Fruit fly (Drosophila melanogaster) whole organism, embryonic: ENCODE measurements around the gene siz.
A peak's percentile ranks its signal among the peaks of the same experiment; 100 is the strongest.

Source experiments
- Blimp-1 ChIP-seq: fragments of 200-800 bp; sonication (Bioruptor generic); optimal IDR thresholded peaks from 3 replicates; lab custom pipeline; 2018; ENCODE audit warnings: missing biosample characterization, missing genetic modification characterization, mild to moderate bottlenecking, moderate library complexity, missing genetic modification reagents
- CG4854 ChIP-seq: fragments of 200-800 bp; sonication (Bioruptor generic); optimal IDR thresholded peaks from 2 replicates; lab custom pipeline; 2016; ENCODE audit warnings: missing biosample characterization, missing genetic modification characterization, inconsistent platforms
- CG5953 ChIP-seq: fragments of 200-800 bp; sonication (Bioruptor generic); IDR thresholded peaks from 2 replicates; pipeline ENCODE4 v1.3.6; 2022; ENCODE audit warnings: missing biosample characterization, missing genetic modification characterization
- CTCF ChIP-seq: fragments of 200-800 bp; sonication (Bioruptor generic); optimal IDR thresholded peaks from 2 replicates; lab custom pipeline; 2017; ENCODE audit warnings: missing biosample characterization, mild to moderate bottlenecking, missing genetic modification characterization, moderate library complexity
- Elba2 ChIP-seq: fragments of 200-800 bp; sonication (Bioruptor generic); optimal IDR thresholded peaks from 3 replicates; lab custom pipeline; 2016; ENCODE audit warnings: missing biosample characterization, missing genetic modification characterization
- Gsc ChIP-seq: fragments of 200-800 bp; sonication (Bioruptor generic); IDR thresholded peaks from 2 replicates; pipeline ENCODE4 v1.3.6; 2022; ENCODE audit warnings: missing biosample characterization, missing genetic modification characterization
- Hmx ChIP-seq: fragments of 200-800 bp; sonication (Bioruptor generic); optimal IDR thresholded peaks from 2 replicates; lab custom pipeline; 2016; ENCODE audit warnings: missing biosample characterization, missing genetic modification characterization
- Hr3 ChIP-seq: fragments of 200-800 bp; sonication (Bioruptor generic); optimal IDR thresholded peaks from 3 replicates; lab custom pipeline; 2016; ENCODE audit warnings: missing biosample characterization, missing genetic modification characterization
- Lim3 ChIP-seq: fragments of 200-800 bp; sonication (Bioruptor generic); IDR thresholded peaks from 2 replicates; pipeline ENCODE4 v1.3.6; 2022; ENCODE audit warnings: missing biosample characterization, missing genetic modification characterization
- Sry-β ChIP-seq: fragments of 200-800 bp; sonication (Bioruptor generic); optimal IDR thresholded peaks from 2 replicates; lab custom pipeline; 2018; ENCODE audit warnings: missing biosample characterization, mild to moderate bottlenecking, missing genetic modification characterization, moderate library complexity
- Ssrp ChIP-seq: fragments of 200-800 bp; sonication (Bioruptor generic); optimal IDR thresholded peaks from 2 replicates; lab custom pipeline; 2018; ENCODE audit warnings: missing biosample characterization, mild to moderate bottlenecking, missing genetic modification characterization, moderate library complexity
- Stat92E ChIP-seq, 3 experiments: fragments of >200 bp in 2 of 3; fragments of 200-800 bp in 1 of 3; sonication (Bioruptor generic) in 1 of 3; optimal IDR thresholded peaks; 2 replicates each; lab custom pipeline; 2017 to 2019; ENCODE audit warnings: missing biosample characterization in 3 of 3, missing genetic modification characterization in 3 of 3, mild to moderate bottlenecking in 1 of 3, moderate library complexity in 1 of 3
- Usf ChIP-seq: fragments of 200-800 bp; sonication (Bioruptor generic); optimal IDR thresholded peaks from 2 replicates; lab custom pipeline; 2017; ENCODE audit warnings: missing genotype, missing biosample characterization, missing genetic modification characterization
- ac ChIP-seq: fragments of 200-800 bp; sonication (Bioruptor generic); optimal IDR thresholded peaks from 3 replicates; lab custom pipeline; 2017; ENCODE audit warnings: missing biosample characterization, mild to moderate bottlenecking, missing genetic modification characterization
- aop ChIP-seq: fragments of 200-800 bp; sonication (Bioruptor generic); IDR thresholded peaks from 2 replicates; pipeline ENCODE4 v1.3.6; 2022; ENCODE audit warnings: missing biosample characterization, missing genetic modification characterization
- bbx ChIP-seq: fragments of 200-800 bp; sonication (Bioruptor generic); IDR thresholded peaks from 2 replicates; pipeline ENCODE4 v1.3.6; 2022; ENCODE audit warnings: missing biosample characterization, missing genetic modification characterization; ENCODE audit not compliant: partially characterized antibody
- bsh ChIP-seq, 2 experiments: fragments of 200-800 bp; sonication (Bioruptor generic); optimal IDR thresholded peaks; 2 replicates each; lab custom pipeline; 2017 to 2018; ENCODE audit warnings: mild to moderate bottlenecking in 2 of 2, missing biosample characterization in 2 of 2, missing genetic modification characterization in 2 of 2, moderate library complexity in 1 of 2
- cg ChIP-seq: fragments of 200-800 bp; sonication (Bioruptor generic); optimal IDR thresholded peaks from 3 replicates; lab custom pipeline; 2019; ENCODE audit warnings: missing biosample characterization, mild to moderate bottlenecking, missing genetic modification characterization, moderate library complexity
- chm ChIP-seq: fragments of 200-800 bp; sonication (Bioruptor generic); IDR thresholded peaks from 2 replicates; pipeline ENCODE4 v1.3.6; 2022; ENCODE audit warnings: missing biosample characterization, missing genetic modification characterization
- ci ChIP-seq: fragments of 200-800 bp; sonication (Bioruptor generic); IDR thresholded peaks from 3 replicates; pipeline ENCODE4 v1.3.6; 2022; ENCODE audit warnings: missing biosample characterization, missing genetic modification characterization
- dmrt11E ChIP-seq: fragments of 200-800 bp; sonication (Bioruptor generic); optimal IDR thresholded peaks from 3 replicates; lab custom pipeline; 2018; ENCODE audit warnings: missing biosample characterization, mild to moderate bottlenecking, missing genetic modification characterization, moderate library complexity
- gcm ChIP-seq: fragments of 200-800 bp; sonication (Bioruptor generic); optimal IDR thresholded peaks from 2 replicates; lab custom pipeline; 2019; ENCODE audit warnings: missing biosample characterization, mild to moderate bottlenecking, missing genetic modification characterization, moderate library complexity
- kah ChIP-seq: fragments of 200-800 bp; sonication (Bioruptor generic); optimal IDR thresholded peaks from 2 replicates; lab custom pipeline; 2018; ENCODE audit warnings: missing biosample characterization, mild to moderate bottlenecking, missing genetic modification characterization
- nom ChIP-seq: fragments of 200-800 bp; sonication (Bioruptor generic); optimal IDR thresholded peaks from 2 replicates; lab custom pipeline; 2017; ENCODE audit warnings: missing biosample characterization, missing genetic modification characterization, mild to moderate bottlenecking, moderate library complexity, missing genetic modification reagents
- otp ChIP-seq: fragments of 200-800 bp; sonication (Bioruptor generic); IDR thresholded peaks from 3 replicates; pipeline ENCODE4, ENCODE4 v1.3.6; 2022; ENCODE audit warnings: missing biosample characterization, missing genetic modification characterization
- pan ChIP-seq, 4 experiments: fragments of >200 bp in 3 of 4; fragments of 200-800 bp in 1 of 4; sonication (Bioruptor generic) in 1 of 4; optimal IDR thresholded peaks in 3 of 4; IDR thresholded peaks in 1 of 4; 2 replicates each; pipeline versions ENCODE4 v1.3.6 to Lab custom; 2017 to 2022; ENCODE audit warnings: missing biosample characterization in 2 of 4, missing genetic modification characterization in 2 of 4, mixed read lengths in 1 of 4
- sqz ChIP-seq: fragments of 200-800 bp; sonication (Bioruptor generic); optimal IDR thresholded peaks from 3 replicates; lab custom pipeline; 2018; ENCODE audit warnings: missing biosample characterization, mild to moderate bottlenecking, missing genetic modification characterization
- sr ChIP-seq: fragments of 200-800 bp; sonication (Bioruptor generic); IDR thresholded peaks from 3 replicates; pipeline ENCODE4 v1.3.6; 2022; ENCODE audit warnings: missing biosample characterization, missing genetic modification characterization
- tap ChIP-seq: fragments of 200-800 bp; optimal IDR thresholded peaks from 3 replicates; lab custom pipeline; 2019; ENCODE audit warnings: missing biosample characterization, mild to moderate bottlenecking, missing genetic modification characterization, moderate library complexity
- usp ChIP-seq: fragments of >200 bp; optimal IDR thresholded peaks from 2 replicates; lab custom pipeline; 2017; ENCODE audit warnings: missing biosample characterization, missing genetic modification characterization
- vvl ChIP-seq: fragments of 200-800 bp; sonication (Bioruptor generic); IDR thresholded peaks from 2 replicates; pipeline ENCODE4 v1.3.6; 2022; ENCODE audit warnings: missing biosample characterization, missing genetic modification characterization

The siz gene

DNA sequence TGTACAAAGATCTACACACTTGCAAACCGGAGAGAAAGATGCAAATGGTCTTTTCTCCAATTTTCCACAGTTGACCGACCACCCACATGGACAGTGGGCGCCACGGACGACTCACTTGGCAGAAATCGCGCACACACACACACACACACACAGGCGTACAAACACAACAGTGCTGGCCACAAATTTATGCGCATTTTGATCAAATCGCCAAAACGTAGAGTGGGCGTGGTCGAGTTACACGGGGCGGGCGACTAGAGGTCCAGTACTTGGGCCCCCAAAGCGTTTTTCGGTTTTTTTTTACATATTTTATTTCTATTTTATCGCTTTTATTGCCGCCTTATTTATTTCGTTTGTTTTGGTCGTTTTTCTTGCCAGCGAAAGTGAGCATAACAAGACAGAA, 84.3 kb downstream of the siz start:
- peak; percentile 47; the same call in 1 of the 3 replicates for TF ChIP-seq ci (GFP tag; lab: Robert Waterston, UW)
- peak; percentile 22 for TF ChIP-seq cg
- peak; percentile 70 for TF ChIP-seq vvl (GFP tag; lab: Robert Waterston, UW)
- no peak for TF ChIP-seq Hr3 (GFP tag; lab: Kevin White, UChicago)
- TF ChIP-seq Blimp-1 (GFP tag; lab: Kevin White, UChicago): peak; percentile 30
- no peak for TF ChIP-seq chm (GFP tag; lab: Robert Waterston, UW)
- no peak for TF ChIP-seq gcm (GFP tag; lab: Kevin White, UChicago)
- TF ChIP-seq CG5953: peak; percentile 35; the same call in 1 of the 2 replicates
- 0 out of 2 replicates have a peak, but pooled peaks have one; percentile 17 for TF ChIP-seq aop (GFP tag; lab: Robert Waterston, UW)
- 0 out of 3 replicates have a peak, but pooled peaks have one; percentile 60 for TF ChIP-seq sr (GFP tag; lab: Robert Waterston, UW)
- TF ChIP-seq otp: peak; percentile 6; the same call in 1 of the 3 replicates
- no peak for TF ChIP-seq CG4854 (GFP tag; lab: Kevin White, UChicago)

DNA sequence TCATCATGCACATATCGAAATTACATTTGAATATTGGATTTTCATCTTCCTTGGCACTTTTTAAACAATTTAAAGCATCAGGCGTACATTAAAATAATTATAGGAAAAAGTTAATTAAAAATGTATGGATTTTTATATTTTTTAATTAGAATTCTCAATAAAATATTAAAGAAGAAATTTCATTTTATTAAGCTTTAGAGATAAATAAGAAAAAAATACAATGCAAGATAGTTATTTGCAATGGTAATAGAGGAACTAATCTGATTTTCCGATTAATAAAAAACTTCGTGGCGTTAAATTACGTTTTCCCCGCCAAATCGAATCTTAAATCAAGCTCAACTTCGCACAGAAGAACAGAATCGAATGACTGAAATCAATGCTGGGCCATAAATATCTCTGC, 87.0 kb downstream of the siz start, which contains the start of gene CG43938:
CG43938 (plus strand) TSS at position 301 of the 400 bp plus-strand sequence.
- TF ChIP-seq Stat92E (GFP tag; optimal IDR thresholded peaks at IDR 0.05; lab: Kevin White, UChicago): no peak
- TF ChIP-seq, all 482 proteins: peak for 0

DNA sequence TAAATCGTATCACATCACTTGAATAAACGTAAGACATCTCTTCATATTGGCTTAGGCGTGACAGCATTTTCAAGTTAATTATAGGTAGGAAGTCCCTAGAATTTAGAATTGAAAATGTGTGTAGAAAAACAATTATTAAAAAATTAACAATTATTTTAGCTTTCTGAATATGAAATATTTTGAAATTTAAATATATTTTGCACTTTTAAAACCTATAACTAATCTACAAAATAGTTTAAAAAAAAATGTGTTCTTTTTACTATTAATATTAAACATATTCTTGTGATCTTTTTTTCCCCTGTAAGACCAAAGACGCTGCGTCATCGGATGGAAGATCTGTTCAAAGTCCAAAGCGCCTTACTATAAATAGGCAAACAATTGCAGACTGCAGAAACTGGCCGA, 88.2 kb downstream of the siz start:
- TF ChIP-seq nom (GFP tag; lab: Kevin White, UChicago) (peak; percentile 80), Hr3 (GFP tag; lab: Kevin White, UChicago) (no peak), bsh (GFP tag; optimal IDR thresholded peaks at IDR 0.05; lab: Kevin White, UChicago) (peak in 1 of 2 experiments; percentile 76)

DNA sequence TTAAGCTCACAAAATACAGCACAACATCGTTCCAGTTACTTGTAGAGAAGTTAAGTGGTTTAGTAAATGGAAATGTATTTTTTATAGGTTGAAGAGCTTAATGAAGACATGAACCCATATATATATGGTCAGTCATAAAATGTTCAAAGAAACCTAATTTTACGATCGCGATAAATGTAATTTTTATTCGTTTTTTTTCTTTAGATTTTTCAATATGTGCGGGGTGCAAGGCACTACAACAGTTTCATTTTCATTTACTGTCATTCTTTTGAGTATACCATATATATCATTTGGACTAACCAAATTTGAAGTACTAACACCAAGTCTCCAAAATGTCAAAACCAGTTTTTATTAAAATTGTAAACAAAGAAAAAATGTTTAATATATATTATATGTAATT, 89.1 kb downstream of the siz start, which contains the start of gene CG33284:
CG33284 (plus strand) TSS at position 301 of the 400 bp plus-strand sequence.
- TF ChIP-seq tap (tag; lab: Kevin White, UChicago) (no peak), Sry-β (no peak), Elba2 (GFP tag; lab: Kevin White, UChicago) (no peak), Lim3 (GFP tag; lab: Robert Waterston, UW) (no peak), ac (GFP tag; lab: Kevin White, UChicago) (no peak), Hr3 (GFP tag; lab: Kevin White, UChicago) (no peak), Usf (GFP tag; lab: Kevin White, UChicago) (no peak), Hmx (GFP tag; lab: Kevin White, UChicago) (no peak), usp (GFP tag; lab: Kevin White, UChicago) (no peak), pan (optimal IDR thresholded peaks at IDR 0.05; lab: Kevin White, UChicago) (no peak), pan (GFP tag; optimal IDR thresholded peaks at IDR 0.05 in 1 of 2, IDR thresholded peaks at IDR 0.05 in 1 of 2) (no peak), sqz (GFP tag; lab: Kevin White, UChicago) (no peak), Ssrp (no peak), dmrt11E (tag; lab: Kevin White, UChicago) (no peak), Gsc (GFP tag; lab: Robert Waterston, UW) (no peak), kah (GFP tag; lab: Kevin White, UChicago) (no peak), bbx (no peak), CTCF (GFP tag; lab: Kevin White, UChicago) (no peak)
